Worm (Caenorhabditis elegans) whole organism, L1 larva: ENCODE results near the gene madf-3.

Source experiments
- C04F5.9 ChIP-seq: sonication (generic microtip); optimal IDR thresholded peaks from 2 replicates; lab custom pipeline; 2016; ENCODE audit warnings: missing genetic modification characterization, missing compliant biosample characterization
- Y116A8C.19 ChIP-seq: sonication (generic microtip); optimal IDR thresholded peaks from 2 replicates; lab custom pipeline; 2016; ENCODE audit warnings: missing compliant biosample characterization, missing genetic modification characterization, borderline replicate concordance
- aha-1 ChIP-seq: fragments of 150-350 bp; optimal IDR thresholded peaks from 2 replicates; lab custom pipeline; 2014; ENCODE audit warnings: missing biosample characterization, missing genetic modification characterization
- alr-1 ChIP-seq: fragments of 200-800 bp; sonication (Bioruptor generic); optimal IDR thresholded peaks from 2 replicates; lab custom pipeline; 2018; ENCODE audit warnings: borderline replicate concordance, mild to moderate bottlenecking, missing genetic modification characterization, missing compliant biosample characterization
- aly-2 ChIP-seq: fragments of 150-350 bp; optimal IDR thresholded peaks from 2 replicates; lab custom pipeline; 2014; ENCODE audit warnings: missing biosample characterization, missing genetic modification characterization
- ceh-63 ChIP-seq: fragments of 200-800 bp; sonication (Bioruptor generic); optimal IDR thresholded peaks from 2 replicates; lab custom pipeline; 2018; ENCODE audit warnings: mild to moderate bottlenecking, missing genetic modification characterization, missing compliant biosample characterization
- efl-1 ChIP-seq, 4 experiments: fragments of 150-350 bp; optimal IDR thresholded peaks in 3 of 4; peaks in 1 of 4; 1 replicate in 1 of 4; 2 replicates in 3 of 4; lab custom pipeline; 2014; ENCODE audit warnings: missing biosample characterization in 2 of 4, missing genetic modification characterization in 2 of 4, missing genetic modification reagents in 2 of 4
- efl-3 ChIP-seq: fragments of 200-800 bp; sonication (Bioruptor generic); optimal IDR thresholded peaks from 2 replicates; lab custom pipeline; 2018; ENCODE audit warnings: mild to moderate bottlenecking, missing genetic modification characterization, missing compliant biosample characterization
- egl-13 ChIP-seq: sonication (generic microtip); optimal IDR thresholded peaks from 2 replicates; lab custom pipeline; 2016; ENCODE audit warnings: missing genotype, missing genetic modification reagents, missing genetic modification characterization, missing compliant biosample characterization
- elt-2 ChIP-seq: sonication (generic microtip); optimal IDR thresholded peaks from 2 replicates; lab custom pipeline; 2016; ENCODE audit warnings: missing genetic modification characterization, mild to moderate bottlenecking, inconsistent platforms, missing compliant biosample characterization, missing genetic modification reagents
- ets-5 ChIP-seq: fragments of 200-800 bp; sonication (Bioruptor generic); IDR thresholded peaks from 2 replicates; pipeline ENCODE4 v1.3.6; 2022; ENCODE audit warnings: missing genetic modification characterization, missing compliant biosample characterization
- fkh-10 ChIP-seq: sonication (generic microtip); optimal IDR thresholded peaks from 2 replicates; lab custom pipeline; 2017; ENCODE audit warnings: missing biosample characterization, missing genetic modification reagents, missing genetic modification characterization
- fos-1 ChIP-seq: fragments of 150-350 bp; optimal IDR thresholded peaks from 2 replicates; lab custom pipeline; 2014; ENCODE audit warnings: missing biosample characterization, missing genetic modification characterization
- hlh-4 ChIP-seq: sonication (generic microtip); optimal IDR thresholded peaks from 2 replicates; lab custom pipeline; 2016; ENCODE audit warnings: mild to moderate bottlenecking, missing genetic modification characterization, missing compliant biosample characterization
- isw-1 ChIP-seq: fragments of 200-800 bp; sonication (Bioruptor generic); IDR thresholded peaks from 2 replicates; pipeline ENCODE4 v1.3.6; 2022; ENCODE audit warnings: missing genetic modification characterization, missing compliant biosample characterization
- jun-1 ChIP-seq: fragments of 150-350 bp; optimal IDR thresholded peaks from 2 replicates; lab custom pipeline; 2014; ENCODE audit warnings: missing biosample characterization, missing genetic modification reagents, missing genetic modification characterization
- lin-14 ChIP-seq: fragments of 200-800 bp; sonication (Bioruptor generic); optimal IDR thresholded peaks from 2 replicates; lab custom pipeline; 2018; ENCODE audit warnings: mild to moderate bottlenecking, missing genetic modification characterization, moderate library complexity, missing compliant biosample characterization
- lin-15B ChIP-seq: fragments of 150-350 bp; sonication (generic microtip); optimal IDR thresholded peaks from 3 replicates; lab custom pipeline; 2014; ENCODE audit warnings: missing biosample characterization, missing genetic modification characterization
- lin-39 ChIP-seq: fragments of 150-350 bp; optimal IDR thresholded peaks from 2 replicates; lab custom pipeline; 2014; ENCODE audit warnings: missing biosample characterization, missing genetic modification reagents, missing genetic modification characterization
- lir-3 ChIP-seq: sonication (generic microtip); optimal IDR thresholded peaks from 2 replicates; lab custom pipeline; 2016; ENCODE audit warnings: mild to moderate bottlenecking, missing genetic modification characterization, moderate library complexity, missing compliant biosample characterization; ENCODE audit not compliant: poor library complexity
- mab-9 ChIP-seq: fragments of 200-800 bp; sonication (Bioruptor generic); IDR thresholded peaks from 2 replicates; pipeline ENCODE4 v1.3.6; 2022; ENCODE audit warnings: missing genetic modification reagents, missing genetic modification characterization, missing compliant biosample characterization
- mdl-1 ChIP-seq, 2 experiments: fragments of 150-350 bp; optimal IDR thresholded peaks; 2 replicates each; lab custom pipeline; 2014 to 2017; ENCODE audit warnings: missing biosample characterization in 2 of 2, missing genetic modification characterization in 2 of 2, inconsistent platforms in 1 of 2
- mef-2 ChIP-seq: fragments of 150-350 bp; optimal IDR thresholded peaks from 2 replicates; lab custom pipeline; 2014; ENCODE audit warnings: missing biosample characterization, missing genetic modification characterization
- mep-1 ChIP-seq: fragments of 150-350 bp; optimal IDR thresholded peaks from 2 replicates; lab custom pipeline; 2014; ENCODE audit warnings: missing biosample characterization, missing genetic modification characterization
- nhr-11 ChIP-seq: fragments of 150-350 bp; optimal IDR thresholded peaks from 2 replicates; lab custom pipeline; 2014; ENCODE audit warnings: missing biosample characterization, missing genetic modification characterization
- nhr-12 ChIP-seq: sonication (generic microtip); optimal IDR thresholded peaks from 2 replicates; lab custom pipeline; 2017; ENCODE audit warnings: missing biosample characterization, missing genetic modification characterization
- nhr-47 ChIP-seq: sonication (generic microtip); optimal IDR thresholded peaks from 2 replicates; lab custom pipeline; 2016; ENCODE audit warnings: mild to moderate bottlenecking, missing genetic modification characterization, moderate library complexity, missing compliant biosample characterization
- nhr-76 ChIP-seq: sonication (generic microtip); optimal IDR thresholded peaks from 2 replicates; lab custom pipeline; 2017; ENCODE audit warnings: missing biosample characterization, missing genetic modification characterization
- nhr-84 ChIP-seq: sonication (generic microtip); optimal IDR thresholded peaks from 2 replicates; lab custom pipeline; 2017; ENCODE audit warnings: missing biosample characterization, missing genetic modification characterization
- nhr-85 ChIP-seq: sonication (generic microtip); peaks from one replicate; lab custom pipeline; 2016; ENCODE audit warnings: missing genetic modification characterization, inconsistent platforms, missing compliant biosample characterization
- pag-3 ChIP-seq: sonication (generic microtip); optimal IDR thresholded peaks from 2 replicates; lab custom pipeline; 2017; ENCODE audit warnings: missing genetic modification characterization, mild to moderate bottlenecking, missing compliant biosample characterization, antibody characterized with exemption, borderline replicate concordance; ENCODE audit not compliant: insufficient read depth
- pax-3 ChIP-seq: fragments of 200-800 bp; sonication (Bioruptor generic); optimal IDR thresholded peaks from 2 replicates; lab custom pipeline; 2018; ENCODE audit warnings: mild to moderate bottlenecking, missing genetic modification characterization, moderate library complexity, missing compliant biosample characterization
- rnt-1 ChIP-seq: sonication (generic microtip); optimal IDR thresholded peaks from 2 replicates; lab custom pipeline; 2016; ENCODE audit warnings: mild to moderate bottlenecking, missing genetic modification characterization, moderate library complexity, missing compliant biosample characterization
- snpc-4 ChIP-seq: fragments of 150-350 bp; optimal IDR thresholded peaks from 2 replicates; lab custom pipeline; 2014; ENCODE audit warnings: missing biosample characterization, missing genetic modification characterization
- snu-23 ChIP-seq: sonication (generic microtip); optimal IDR thresholded peaks from 2 replicates; lab custom pipeline; 2016; ENCODE audit warnings: missing genetic modification characterization, missing compliant biosample characterization
- unc-130 ChIP-seq: fragments of 150-350 bp; optimal IDR thresholded peaks from 2 replicates; lab custom pipeline; 2017; ENCODE audit warnings: missing biosample characterization, missing genetic modification characterization, inconsistent platforms
- unc-62 ChIP-seq: fragments of 150-350 bp; optimal IDR thresholded peaks from 2 replicates; lab custom pipeline; 2014; ENCODE audit warnings: missing biosample characterization, missing genetic modification reagents, missing genetic modification characterization
- unc-86 ChIP-seq: sonication (generic microtip); optimal IDR thresholded peaks from 2 replicates; lab custom pipeline; 2016; ENCODE audit warnings: missing genetic modification characterization, missing compliant biosample characterization
- xbp-1 ChIP-seq: sonication (generic microtip); optimal IDR thresholded peaks from 2 replicates; lab custom pipeline; 2016; ENCODE audit warnings: missing genetic modification characterization, missing compliant biosample characterization
- zag-1 ChIP-seq: fragments of 150-350 bp; optimal IDR thresholded peaks from 2 replicates; lab custom pipeline; 2014; ENCODE audit warnings: missing biosample characterization, missing genetic modification characterization

Gene madf-3

DNA sequence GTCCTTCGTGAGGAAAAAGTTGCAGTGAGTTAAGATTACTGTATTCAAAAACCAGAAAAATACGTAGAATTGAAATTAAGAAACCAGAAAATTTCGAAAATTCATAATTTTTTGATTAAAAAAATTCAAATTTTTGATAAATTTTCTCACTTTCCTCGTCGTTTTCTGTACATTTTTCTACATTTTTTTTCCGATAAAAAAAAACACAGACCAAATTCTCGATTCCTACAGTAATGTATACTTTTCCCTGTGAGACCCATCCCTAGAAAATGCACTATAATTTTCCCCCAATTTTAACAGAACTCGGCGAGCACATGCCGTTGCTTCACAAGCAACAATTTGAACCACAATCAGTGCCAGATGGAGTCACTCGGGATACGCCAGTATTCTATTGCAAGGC lies 5.3 kb downstream of the madf-3 start, which contains the start of gene athp-2:
athp-2 (plus strand) TSS at position 301 of the 400 bp plus-strand sequence.
- no peak for TF ChIP-seq zag-1
- no peak for TF ChIP-seq unc-86
- no peak for TF ChIP-seq jun-1 (tag; lab: Kevin White, UChicago)
- no peak for TF ChIP-seq mdl-1 (tag; optimal IDR thresholded peaks at IDR 0.05; lab: Kevin White, UChicago)
- TF ChIP-seq fkh-10, result no peak
- TF ChIP-seq pag-3 (tag; lab: Kevin White, UChicago), result no peak
- TF ChIP-seq elt-2 (tag; lab: Kevin White, UChicago), result no peak

DNA sequence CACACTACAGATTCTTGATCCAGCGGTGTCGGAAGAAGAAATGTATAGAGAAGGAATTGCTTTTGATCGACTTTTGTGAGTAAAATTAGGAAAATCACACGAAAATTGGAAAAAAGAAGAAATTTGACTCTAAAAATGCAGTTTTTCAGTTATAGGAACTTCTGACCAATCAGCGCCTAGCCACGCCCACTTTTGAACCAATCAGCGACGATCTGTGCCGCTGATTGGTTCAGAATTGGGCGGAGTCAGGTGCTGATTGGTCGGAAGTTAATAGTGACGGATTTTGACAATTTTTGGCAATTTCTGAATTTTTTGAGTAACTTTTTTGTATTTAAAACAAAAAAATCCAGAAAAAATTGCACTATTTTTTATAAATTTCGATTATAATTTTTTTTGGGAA lies 6.9 kb downstream of the madf-3 start:
- TF ChIP-seq aha-1 (no peak), zag-1 (no peak), lin-14 (GFP tag; lab: Kevin White, UChicago) (no peak), mef-2 (tag; lab: Kevin White, UChicago) (no peak), nhr-11 (tag; lab: Kevin White, UChicago) (no peak)

DNA sequence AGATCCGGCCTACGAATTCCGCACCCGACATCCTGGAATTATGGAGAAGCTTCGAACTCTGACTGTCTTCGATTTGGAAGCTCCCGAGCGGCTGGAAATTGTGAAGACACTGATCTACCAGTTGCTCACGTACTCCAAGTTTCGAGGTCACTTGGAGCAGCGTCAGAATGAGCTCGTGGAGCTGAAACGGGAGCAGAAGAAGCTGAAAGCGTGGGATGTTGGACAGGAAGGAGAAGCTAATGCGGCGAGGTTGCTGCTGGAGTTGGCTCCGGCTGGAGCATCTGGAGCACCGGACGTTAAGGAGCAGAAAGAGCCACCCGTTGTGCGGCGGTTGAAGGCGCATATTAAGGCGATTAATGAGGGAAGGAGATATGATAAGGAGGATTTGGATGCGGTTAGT lies 9.8 kb downstream of the madf-3 start:
- TF ChIP-seq C04F5.9 (tag; lab: Kevin White, UChicago) (no peak), mep-1 (no peak), lin-39 (no peak), isw-1 (no peak), fkh-10 (no peak), alr-1 (no peak), nhr-84 (tag; lab: Kevin White, UChicago) (no peak), nhr-12 (tag; lab: Kevin White, UChicago) (no peak), unc-86 (no peak), snpc-4 (tag; lab: Kevin White, UChicago) (no peak), efl-1 (optimal IDR thresholded peaks at IDR 0.05; lab: Kevin White, UChicago) (no peak), efl-1 (GFP tag; optimal IDR thresholded peaks at IDR 0.05 in 1 of 2; lab: Kevin White, UChicago) (no peak), nhr-76 (tag; lab: Kevin White, UChicago) (no peak), mab-9 (no peak), mef-2 (tag; lab: Kevin White, UChicago) (no peak), nhr-47 (no peak), efl-3 (GFP tag; lab: Kevin White, UChicago) (no peak), xbp-1 (tag; lab: Kevin White, UChicago) (no peak), Y116A8C.19 (tag; lab: Kevin White, UChicago) (no peak), pax-3 (tag; lab: Kevin White, UChicago) (no peak), unc-130 (tag; lab: Kevin White, UChicago) (no peak)

DNA sequence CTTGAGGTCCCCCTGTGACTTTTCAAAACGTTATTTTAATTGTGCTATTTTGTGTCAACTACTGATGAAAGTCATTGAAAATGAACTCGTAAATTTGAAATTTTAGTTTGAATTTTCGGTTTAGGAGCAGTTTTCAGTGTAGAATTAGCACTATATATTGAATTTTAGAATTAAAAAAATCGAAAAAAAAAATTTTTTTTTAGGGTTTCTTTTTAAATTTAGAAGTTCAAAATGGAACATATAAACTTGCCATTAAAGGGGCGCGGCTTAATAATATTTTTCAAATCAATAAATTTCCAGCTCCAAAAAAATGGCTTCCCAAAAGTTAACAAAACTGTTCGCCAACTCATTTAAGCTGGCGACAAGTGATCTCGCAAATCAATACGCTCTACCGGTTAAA lies 16.3 kb downstream of the madf-3 start, which contains the start of gene H20J04.9:
H20J04.9 (plus strand) TSS at position 301 of the 400 bp plus-strand sequence.
- TF ChIP-seq snu-23 (GFP tag; lab: Kevin White, UChicago), result no peak
- no peak for TF ChIP-seq mab-9
- TF ChIP-seq mep-1, result no peak
- no peak for TF ChIP-seq lir-3 (tag; lab: Kevin White, UChicago)
- no peak for TF ChIP-seq ceh-63 (GFP tag; lab: Kevin White, UChicago)
- no peak for TF ChIP-seq nhr-47
- no peak for TF ChIP-seq hlh-4 (tag; lab: Kevin White, UChicago)
- TF ChIP-seq unc-62 (GFP tag; lab: Kevin White, UChicago), result no peak
- no peak for TF ChIP-seq nhr-85 (tag; lab: Kevin White, UChicago)
- TF ChIP-seq egl-13 (tag; lab: Kevin White, UChicago), result no peak
- no peak for TF ChIP-seq aly-2
- TF ChIP-seq rnt-1 (tag; lab: Kevin White, UChicago), result no peak
- TF ChIP-seq lin-15B, result no peak
- TF ChIP-seq ets-5 (GFP tag; lab: Robert Waterston, UW), result no peak
- no peak for TF ChIP-seq fos-1
- no peak for TF ChIP-seq nhr-12 (tag; lab: Kevin White, UChicago)
- TF ChIP-seq, all 84 proteins: peak for 0
